Worm (Caenorhabditis elegans) whole organism, mixed stage, embryonic: ENCODE results near the gene lsm-5.

ENCODE experiments used
- bed-3 ChIP-seq: fragments of 200-800 bp; sonication (Bioruptor generic); optimal IDR thresholded peaks from 3 replicates; lab custom pipeline; 2018; ENCODE audit warnings: mild to moderate bottlenecking, missing genetic modification characterization, moderate library complexity, missing compliant biosample characterization
- blmp-1 ChIP-seq: fragments of 150-350 bp; optimal IDR thresholded peaks from 2 replicates; lab custom pipeline; 2014; ENCODE audit warnings: missing biosample characterization, missing genetic modification characterization
- ceh-39 ChIP-seq: fragments of 150-350 bp; optimal IDR thresholded peaks from 2 replicates; lab custom pipeline; 2014; ENCODE audit warnings: missing biosample characterization, missing genetic modification characterization
- ceh-83 ChIP-seq: fragments of 200-800 bp; sonication (Bioruptor generic); optimal IDR thresholded peaks from 2 replicates; lab custom pipeline; 2018; ENCODE audit warnings: mild to moderate bottlenecking, missing genetic modification characterization, missing compliant biosample characterization
- ces-1 ChIP-seq: fragments of 150-350 bp; optimal IDR thresholded peaks from 2 replicates; lab custom pipeline; 2014; ENCODE audit warnings: missing biosample characterization, missing genetic modification reagents, missing genetic modification characterization
- cnd-1 ChIP-seq: fragments of 200-800 bp; sonication (Bioruptor generic); optimal IDR thresholded peaks from 2 replicates; lab custom pipeline; 2018; ENCODE audit warnings: mild to moderate bottlenecking, missing genetic modification characterization, missing compliant biosample characterization
- drap-1 ChIP-seq: fragments of 200-800 bp; sonication (Bioruptor generic); optimal IDR thresholded peaks from 3 replicates; lab custom pipeline; 2018; ENCODE audit warnings: mild to moderate bottlenecking, missing genetic modification characterization, missing compliant biosample characterization
- elt-1 ChIP-seq: sonication (generic microtip); optimal IDR thresholded peaks from 2 replicates; lab custom pipeline; 2017; ENCODE audit warnings: missing genetic modification characterization, mild to moderate bottlenecking, missing compliant biosample characterization, antibody characterized with exemption, moderate library complexity, borderline replicate concordance; ENCODE audit not compliant: insufficient read depth
- elt-3 ChIP-seq: fragments of 150-350 bp; optimal IDR thresholded peaks from 2 replicates; lab custom pipeline; 2014; ENCODE audit warnings: missing biosample characterization, missing genetic modification characterization
- hlh-1 ChIP-seq: fragments of 150-350 bp; optimal IDR thresholded peaks from 2 replicates; lab custom pipeline; 2014; ENCODE audit warnings: missing biosample characterization, missing genetic modification reagents, missing genetic modification characterization
- lin-13 ChIP-seq: fragments of 150-350 bp; optimal IDR thresholded peaks from 2 replicates; lab custom pipeline; 2014; ENCODE audit warnings: missing biosample characterization, missing genetic modification characterization
- lin-32 ChIP-seq: fragments of 200-800 bp; sonication (Bioruptor generic); optimal IDR thresholded peaks from 2 replicates; lab custom pipeline; 2018; ENCODE audit warnings: mild to moderate bottlenecking, missing genetic modification characterization, missing compliant biosample characterization
- lsy-2 ChIP-seq: fragments of 150-350 bp; optimal IDR thresholded peaks from 2 replicates; lab custom pipeline; 2014; ENCODE audit warnings: missing biosample characterization, missing genetic modification characterization
- mls-2 ChIP-seq: sonication (generic microtip); optimal IDR thresholded peaks from 2 replicates; lab custom pipeline; 2016; ENCODE audit warnings: mild to moderate bottlenecking, missing genetic modification characterization, moderate library complexity, missing compliant biosample characterization
- nhr-12 ChIP-seq: fragments of 150-350 bp; optimal IDR thresholded peaks from 2 replicates; lab custom pipeline; 2014; ENCODE audit warnings: missing biosample characterization, missing genetic modification characterization
- nhr-2 ChIP-seq: fragments of 150-350 bp; optimal IDR thresholded peaks from 2 replicates; lab custom pipeline; 2014; ENCODE audit warnings: missing biosample characterization, missing genetic modification characterization
- nhr-237 ChIP-seq: fragments of 150-350 bp; optimal IDR thresholded peaks from 2 replicates; lab custom pipeline; 2014; ENCODE audit warnings: missing biosample characterization, missing genetic modification characterization
- nhr-76 ChIP-seq: sonication (generic microtip); optimal IDR thresholded peaks from 2 replicates; lab custom pipeline; 2017; ENCODE audit warnings: missing biosample characterization, missing genetic modification characterization
- pha-4 ChIP-seq: fragments of 150-350 bp; optimal IDR thresholded peaks from 2 replicates; lab custom pipeline; 2018; ENCODE audit warnings: missing biosample characterization, missing genetic modification reagents, missing genetic modification characterization
- sem-2 ChIP-seq: fragments of 200-800 bp; sonication (Bioruptor generic); optimal IDR thresholded peaks from 2 replicates; lab custom pipeline; 2018; ENCODE audit warnings: mild to moderate bottlenecking, missing genetic modification characterization, missing compliant biosample characterization
- snpc-4 ChIP-seq: fragments of 150-350 bp; optimal IDR thresholded peaks from 2 replicates; lab custom pipeline; 2014; ENCODE audit warnings: missing biosample characterization, missing genetic modification characterization
- sptf-1 ChIP-seq: sonication (generic microtip); optimal IDR thresholded peaks from 2 replicates; lab custom pipeline; 2017; ENCODE audit warnings: mild to moderate bottlenecking, missing genetic modification characterization, moderate library complexity, missing compliant biosample characterization
- tbx-8 ChIP-seq: fragments of 200-800 bp; sonication (Bioruptor generic); optimal IDR thresholded peaks from 2 replicates; lab custom pipeline; 2018; ENCODE audit warnings: mild to moderate bottlenecking, missing genetic modification characterization, moderate library complexity, missing compliant biosample characterization
- unc-120 ChIP-seq: sonication (generic microtip); optimal IDR thresholded peaks from 2 replicates; lab custom pipeline; 2017; ENCODE audit warnings: missing genetic modification characterization, missing compliant biosample characterization; ENCODE audit not compliant: poor library complexity, severe bottlenecking
- unc-39 ChIP-seq: fragments of 150-350 bp; optimal IDR thresholded peaks from 2 replicates; lab custom pipeline; 2014; ENCODE audit warnings: missing biosample characterization, missing genetic modification characterization
- unc-62 ChIP-seq: fragments of 150-350 bp; optimal IDR thresholded peaks from 2 replicates; lab custom pipeline; 2014; ENCODE audit warnings: missing biosample characterization, missing genetic modification reagents, missing genetic modification characterization
- zip-8 ChIP-seq: fragments of 150-350 bp; optimal IDR thresholded peaks from 2 replicates; lab custom pipeline; 2014; ENCODE audit warnings: missing biosample characterization, missing genetic modification characterization
- ztf-11 ChIP-seq: fragments of 150-350 bp; optimal IDR thresholded peaks from 2 replicates; lab custom pipeline; 2014; ENCODE audit warnings: missing biosample characterization, missing genetic modification characterization

Gene lsm-5

DNA sequence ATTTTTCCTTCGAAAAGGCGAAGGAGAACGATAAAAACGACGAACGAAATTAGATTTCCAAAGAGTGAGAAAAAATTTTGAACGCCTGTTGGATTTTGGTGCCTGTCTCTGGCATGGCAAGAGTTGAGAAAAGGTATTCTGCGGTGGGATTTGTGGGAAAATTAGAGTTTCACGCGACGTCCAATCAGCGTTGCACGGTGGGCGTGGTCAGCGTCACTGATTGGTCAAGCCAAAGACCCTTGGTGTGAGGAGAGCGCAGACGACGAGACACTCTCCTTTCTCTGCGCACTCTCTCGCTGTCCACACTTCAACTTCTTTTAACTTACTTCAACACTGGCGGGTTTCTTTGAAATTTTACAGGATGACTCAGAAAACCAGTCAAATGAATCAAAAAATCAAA lies 7.6 kb upstream of the lsm-5 start:
- TF ChIP-seq lin-32 (GFP tag; lab: Kevin White, UChicago) = no peak
- TF ChIP-seq unc-120 (tag; lab: Kevin White, UChicago) = no peak
- TF ChIP-seq mls-2 (tag; lab: Kevin White, UChicago) = no peak
- no peak for TF ChIP-seq sem-2 (GFP tag; lab: Kevin White, UChicago)
- TF ChIP-seq ceh-83 (GFP tag; lab: Kevin White, UChicago) = no peak
- no peak for TF ChIP-seq ztf-11 (tag; lab: Kevin White, UChicago)
- no peak for TF ChIP-seq tbx-8 (GFP tag; lab: Kevin White, UChicago)
- TF ChIP-seq blmp-1 (tag; lab: Kevin White, UChicago) = no peak
- TF ChIP-seq unc-39 = no peak
- no peak for TF ChIP-seq elt-1 (tag; lab: Kevin White, UChicago)
- TF ChIP-seq nhr-237 (tag; lab: Kevin White, UChicago) = no peak
- TF ChIP-seq nhr-12 (tag; lab: Kevin White, UChicago) = no peak
- no peak for TF ChIP-seq nhr-76

DNA sequence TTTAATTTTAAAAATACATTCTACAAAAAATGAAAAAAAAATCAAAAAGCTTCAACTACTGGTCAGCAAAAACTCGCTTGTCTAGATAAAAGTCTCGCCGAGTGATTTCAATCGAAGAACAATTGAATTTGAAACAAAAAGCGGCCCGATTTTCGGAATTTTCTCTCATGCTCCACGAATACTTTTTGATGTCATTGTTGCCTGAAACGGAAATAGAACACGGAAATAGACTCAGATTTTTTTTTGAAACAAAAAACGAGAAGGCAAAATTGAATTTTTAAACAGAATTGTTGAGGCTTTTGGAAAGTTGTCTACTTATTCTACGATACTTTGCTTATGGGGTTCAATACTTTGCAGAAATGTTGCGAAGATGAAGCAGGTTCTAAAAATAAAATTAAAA lies 6.7 kb upstream of the lsm-5 start:
- no peak for TF ChIP-seq elt-1 (tag; lab: Kevin White, UChicago)
- TF ChIP-seq ceh-83 (GFP tag; lab: Kevin White, UChicago) = no peak
- TF ChIP-seq lsy-2 (tag; lab: Kevin White, UChicago) = no peak
- no peak for TF ChIP-seq nhr-76
- TF ChIP-seq bed-3 (GFP tag; lab: Kevin White, UChicago) = no peak

DNA sequence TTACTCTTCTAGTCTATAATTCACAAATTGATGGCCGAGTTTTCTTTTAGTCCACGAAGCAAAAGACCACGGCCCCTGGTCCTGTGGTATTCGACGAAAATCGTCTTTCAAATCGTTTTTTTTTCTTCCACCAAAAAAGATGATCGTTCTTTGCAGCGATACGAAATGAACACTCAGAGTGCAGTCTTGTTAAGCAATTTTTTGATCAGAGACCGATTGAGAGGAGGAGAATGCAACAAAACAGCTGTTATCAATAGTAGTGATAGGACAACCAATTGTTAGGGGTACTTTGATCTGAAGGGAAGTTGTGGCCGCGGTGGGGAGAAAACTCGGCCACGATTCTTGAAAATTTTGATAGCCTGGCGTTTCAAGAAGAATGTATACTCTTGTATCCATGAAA lies 6.2 kb upstream of the lsm-5 start:
- TF ChIP-seq ceh-39 (tag; lab: Kevin White, UChicago) = no peak
- TF ChIP-seq hlh-1 (tag; lab: Kevin White, UChicago) = peak; percentile 54

DNA sequence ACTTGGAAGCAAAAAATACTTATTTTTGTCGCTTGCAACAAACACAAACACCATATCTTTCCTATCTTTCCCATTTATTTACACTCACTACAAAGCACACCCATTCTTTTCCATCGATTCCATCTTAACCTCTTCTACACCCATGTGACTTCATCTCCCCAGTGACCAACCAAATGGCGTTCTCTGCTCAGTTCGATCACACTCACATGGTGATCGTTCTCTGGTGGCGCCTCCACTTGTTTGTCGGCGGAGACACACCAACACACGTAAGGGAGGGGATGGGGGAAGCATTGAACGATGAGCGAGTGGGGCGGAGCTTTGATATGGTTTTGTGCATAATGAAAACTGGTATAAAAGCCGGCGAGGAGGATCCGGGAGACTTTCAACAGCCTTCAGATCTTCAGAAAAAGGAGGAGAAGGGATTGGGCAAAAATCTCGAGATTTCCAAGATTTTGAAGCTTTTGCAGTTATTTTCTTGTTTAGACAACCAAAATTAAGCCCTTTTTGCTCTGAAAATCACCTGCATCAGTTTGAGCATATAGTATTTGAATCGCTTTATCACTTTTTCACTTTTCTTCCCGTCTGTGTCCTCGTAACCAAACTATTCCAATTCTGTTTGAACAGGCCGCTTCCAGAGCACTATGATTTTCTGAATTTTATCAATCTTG lies 3.5 kb upstream of the lsm-5 start:
- TF ChIP-seq zip-8 (tag; lab: Kevin White, UChicago) (no peak), hlh-1 (tag; lab: Kevin White, UChicago) (peak; percentile 12)

DNA sequence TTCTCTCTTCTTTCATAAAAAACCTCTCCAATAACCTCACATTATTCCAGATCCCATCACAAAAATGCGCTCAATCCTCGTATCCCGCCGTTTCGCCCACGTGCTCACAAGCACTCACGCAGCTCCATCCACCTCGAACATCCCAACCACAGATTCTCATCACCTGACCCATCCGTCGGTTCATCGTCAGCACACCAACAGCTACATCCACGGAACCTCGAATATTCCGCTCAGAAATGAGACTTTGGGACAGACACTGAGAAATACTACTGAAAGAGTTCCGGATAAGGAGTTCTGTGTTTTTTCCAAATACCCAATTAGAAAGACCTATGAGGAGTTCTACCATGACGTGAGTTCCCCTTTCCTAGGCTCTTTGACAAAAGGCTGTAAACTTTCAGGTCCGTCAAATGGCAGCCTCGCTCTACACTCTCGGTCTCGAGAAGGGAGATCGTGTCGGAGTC lies 2.8 kb upstream of the lsm-5 start, which contains the start of gene acs-2:
TSS of gene acs-2 (plus strand) at position 51 of the 461 bp plus-strand sequence.
- TF ChIP-seq nhr-237 (tag; lab: Kevin White, UChicago) = no peak
- TF ChIP-seq elt-3 (tag; lab: Kevin White, UChicago) = no peak
- no peak for TF ChIP-seq hlh-1 (tag; lab: Kevin White, UChicago)
- TF ChIP-seq cnd-1 (tag; lab: Kevin White, UChicago) = no peak
- TF ChIP-seq snpc-4 (tag; lab: Kevin White, UChicago) = no peak
- TF ChIP-seq mls-2 (tag; lab: Kevin White, UChicago) = no peak
- TF ChIP-seq ceh-39 (tag; lab: Kevin White, UChicago) = no peak
- no peak for TF ChIP-seq tbx-8 (GFP tag; lab: Kevin White, UChicago)
- no peak for TF ChIP-seq sem-2 (GFP tag; lab: Kevin White, UChicago)
- TF ChIP-seq unc-120 (tag; lab: Kevin White, UChicago) = no peak
- TF ChIP-seq pha-4 (tag; lab: Kevin White, UChicago) = no peak

DNA sequence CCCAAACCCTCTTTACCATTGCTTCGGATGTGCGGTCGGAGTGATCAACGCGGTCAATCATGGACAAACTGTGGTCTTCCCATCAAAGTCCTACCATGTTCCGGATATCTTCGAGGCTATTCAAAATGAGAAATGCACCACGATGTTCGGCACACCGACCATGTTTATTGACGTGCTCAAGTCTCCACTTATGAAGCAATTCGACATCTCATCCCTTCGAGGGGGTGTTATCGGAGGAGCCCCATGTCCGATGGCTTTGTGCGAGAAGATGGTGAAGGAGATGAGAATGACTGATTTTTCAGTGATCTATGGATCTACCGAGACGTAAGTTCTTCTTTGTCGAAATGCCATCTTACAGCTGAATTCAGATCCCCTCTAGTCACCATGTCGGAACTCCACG lies 1.8 kb upstream of the lsm-5 start:
- TF ChIP-seq nhr-237 (tag; lab: Kevin White, UChicago) = no peak
- no peak for TF ChIP-seq pha-4 (tag; lab: Kevin White, UChicago)
- TF ChIP-seq sptf-1 (tag; lab: Kevin White, UChicago) = no peak
- TF ChIP-seq nhr-2 (tag; lab: Kevin White, UChicago) = no peak
- TF ChIP-seq drap-1 (GFP tag; lab: Kevin White, UChicago) = no peak

DNA sequence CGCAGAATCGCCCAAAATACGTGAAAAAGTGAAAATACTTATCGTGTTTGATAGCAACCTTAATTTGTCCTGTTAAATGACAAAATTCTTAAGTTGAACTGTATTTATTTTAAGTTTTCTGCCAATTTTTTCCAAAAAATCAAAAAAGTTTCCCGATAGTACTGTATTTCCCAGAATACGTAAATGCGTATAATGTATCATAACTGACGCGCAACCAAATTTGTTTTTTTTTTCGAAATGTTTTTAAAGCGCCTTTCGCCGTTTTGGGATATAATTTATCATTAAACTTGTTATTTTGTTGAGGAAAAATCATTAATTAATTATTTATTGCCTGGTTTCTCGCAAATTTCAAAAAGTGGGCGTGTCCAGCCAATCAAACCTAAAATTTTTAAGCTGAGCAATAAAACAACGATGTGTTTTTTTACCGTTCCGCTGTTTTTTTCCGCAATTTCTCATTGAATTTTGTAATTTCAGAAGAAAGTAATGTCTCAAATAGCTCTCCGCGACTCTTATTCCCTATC lies 886 bp downstream of the lsm-5 start, which contains the start of gene fbxa-95:
TSS of gene fbxa-95 (plus strand) at position 471 of the 521 bp plus-strand sequence.
- TF ChIP-seq drap-1 (GFP tag; lab: Kevin White, UChicago) = no peak
- no peak for TF ChIP-seq unc-62
- TF ChIP-seq elt-3 (tag; lab: Kevin White, UChicago) = no peak
- TF ChIP-seq lin-32 (GFP tag; lab: Kevin White, UChicago) = no peak
- TF ChIP-seq nhr-2 (tag; lab: Kevin White, UChicago) = no peak
- no peak for TF ChIP-seq unc-39
- no peak for TF ChIP-seq nhr-237 (tag; lab: Kevin White, UChicago)
- no peak for TF ChIP-seq lin-13 (tag; lab: Kevin White, UChicago)
- no peak for TF ChIP-seq cnd-1 (tag; lab: Kevin White, UChicago)
- no peak for TF ChIP-seq ces-1
- no peak for TF ChIP-seq lsy-2 (tag; lab: Kevin White, UChicago)
- TF ChIP-seq unc-120 (tag; lab: Kevin White, UChicago) = no peak
- no peak for TF ChIP-seq ztf-11 (tag; lab: Kevin White, UChicago)
- TF ChIP-seq pha-4 (tag; lab: Kevin White, UChicago) = no peak
- TF ChIP-seq blmp-1 (tag; lab: Kevin White, UChicago) = no peak
